Fruit fly (Drosophila melanogaster): ENCODE measurements around the gene vap.

vap gene

DNA sequence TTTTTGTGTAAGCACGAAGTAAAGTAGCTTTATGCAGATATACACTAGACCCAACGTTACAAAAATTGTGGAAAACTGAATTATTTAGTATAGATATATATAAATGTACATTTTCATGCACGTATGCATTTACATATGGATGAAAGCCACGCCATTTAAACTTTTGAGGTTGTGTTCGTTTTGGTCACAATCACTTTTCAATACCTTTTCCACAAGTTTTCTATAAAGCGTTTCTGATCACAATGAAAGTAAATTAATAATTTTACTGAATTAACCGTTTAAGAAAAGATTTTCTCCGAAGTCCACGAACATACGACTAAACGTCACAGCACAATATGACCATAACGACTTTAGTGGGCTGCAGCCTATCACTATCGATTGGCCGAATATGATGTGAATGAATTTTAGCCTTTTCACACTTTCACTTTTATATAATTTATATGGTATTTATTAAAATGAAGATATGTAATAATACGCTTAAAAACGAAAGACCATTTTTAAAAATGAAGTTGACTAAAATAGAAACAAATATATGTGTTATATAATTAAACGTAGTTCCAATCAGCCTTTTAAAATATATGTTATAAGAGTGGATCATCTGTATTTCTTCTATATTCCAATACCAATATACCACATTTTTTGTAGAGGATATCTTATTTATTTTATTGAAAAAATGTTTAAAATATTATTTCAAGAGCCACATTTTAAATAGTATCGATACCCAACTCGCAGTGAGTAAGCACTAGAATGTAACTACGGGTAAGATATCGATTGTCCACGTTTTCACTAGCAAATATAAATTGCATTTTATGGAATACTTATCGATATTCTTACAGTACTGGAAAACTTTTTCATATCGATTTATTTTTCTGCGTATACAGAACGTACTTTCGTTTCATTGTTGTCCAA lies 13.7 kb downstream of the vap start, which contains the start of the genes CG46312, eIF5 and exd (continued):
- TF ChIP-seq Trl (optimal IDR thresholded peaks at IDR 0.05), result no peak
- no peak for TF ChIP-seq Trl (GFP tag; optimal IDR thresholded peaks at IDR 0.05)
- 0 out of 3 replicates have a peak, but pooled peaks have one; percentile 60 for TF ChIP-seq Doc3 (GFP tag; IDR thresholded peaks at IDR 0.05; ENCODE audit: partially characterized antibody)
- no peak for TF ChIP-seq h (optimal IDR thresholded peaks at IDR 0.05)
- peak; percentile 77 for TF ChIP-seq CG14860 (GFP tag; IDR thresholded peaks at IDR 0.05; ENCODE audit: partially characterized antibody)
- no peak for TF ChIP-seq bsh (GFP tag; optimal IDR thresholded peaks at IDR 0.05)
- TF ChIP-seq Poxn (GFP tag; IDR thresholded peaks at IDR 0.05), result no peak
- TF ChIP-seq Meics (GFP tag; optimal IDR thresholded peaks at IDR 0.05), result no peak
- TF ChIP-seq Atf3 (GFP tag; optimal IDR thresholded peaks at IDR 0.05), result no peak
- TF ChIP-seq luna (GFP tag; optimal IDR thresholded peaks at IDR 0.05), result no peak
- TF ChIP-seq nerfin-2 (GFP tag; IDR thresholded peaks at IDR 0.05; ENCODE audit: partially characterized antibody), result peak; percentile 86
- no peak for TF ChIP-seq CG2199 (GFP tag; IDR thresholded peaks at IDR 0.05)
- no peak for TF ChIP-seq pb (GFP tag; optimal IDR thresholded peaks at IDR 0.05)
- TF ChIP-seq Hr78 (GFP tag; optimal IDR thresholded peaks at IDR 0.05), result no peak
- TF ChIP-seq toy (GFP tag; IDR thresholded peaks at IDR 0.05), result no peak
- peak; percentile 53 for TF ChIP-seq CG12391 (tag; optimal IDR thresholded peaks at IDR 0.05)
- TF ChIP-seq NK7.1 (GFP tag; optimal IDR thresholded peaks at IDR 0.05), result no peak
- peak; percentile 96 for TF ChIP-seq CG30020 (tag; optimal IDR thresholded peaks at IDR 0.05)
- no peak for TF ChIP-seq CG32767 (GFP tag; IDR thresholded peaks at IDR 0.05)
- peak; percentile 76 for TF ChIP-seq CG34224 (GFP tag; IDR thresholded peaks at IDR 0.05; ENCODE audit: partially characterized antibody)
- TF ChIP-seq Abd-B (GFP tag; optimal IDR thresholded peaks at IDR 0.05), result no peak
- TF ChIP-seq bab2 (GFP tag; optimal IDR thresholded peaks at IDR 0.05), result no peak
- no peak for TF ChIP-seq prd (optimal IDR thresholded peaks at IDR 0.05)
- TF ChIP-seq prd (GFP tag; IDR thresholded peaks at IDR 0.05), result no peak
- no peak for TF ChIP-seq Dad (GFP tag; optimal IDR thresholded peaks at IDR 0.05)
- TF ChIP-seq CTCF (GFP tag; optimal IDR thresholded peaks at IDR 0.05), result no peak
- TF ChIP-seq CG13424 (tag; optimal IDR thresholded peaks at IDR 0.05), result peak; percentile 16
- TF ChIP-seq CG2116 (GFP tag; optimal IDR thresholded peaks at IDR 0.05), result peak; percentile 40
- peak; percentile 45 for TF ChIP-seq CG9797 (GFP tag; optimal IDR thresholded peaks at IDR 0.05)
- TF ChIP-seq CG17361 (GFP tag; IDR thresholded peaks at IDR 0.05), result peak; percentile 75; the same call in 2 of the 3 replicates
- no peak for TF ChIP-seq Side (GFP tag; optimal IDR thresholded peaks at IDR 0.05)
- no peak for TF ChIP-seq CG11695 (GFP tag; IDR thresholded peaks at IDR 0.05)
- peak in 1 of 2 experiments; percentile 21 for TF ChIP-seq Dfd (GFP tag; optimal IDR thresholded peaks at IDR 0.05)
- no peak for TF ChIP-seq CG7987 (GFP tag; optimal IDR thresholded peaks at IDR 0.05)
- TF ChIP-seq ttk (GFP tag; IDR thresholded peaks at IDR 0.05), result no peak
- TF ChIP-seq CG42726 (GFP tag; IDR thresholded peaks at IDR 0.05; ENCODE audit: partially characterized antibody), result peak; percentile 39; the same call in 1 of the 2 replicates
- peak; percentile 82 for TF ChIP-seq Dref (GFP tag; IDR thresholded peaks at IDR 0.05)
- no peak for TF ChIP-seq CG11398 (GFP tag; optimal IDR thresholded peaks at IDR 0.05)
- TF ChIP-seq abd-A (tag; optimal IDR thresholded peaks at IDR 0.05), result no peak
- TF ChIP-seq dati (GFP tag; IDR thresholded peaks at IDR 0.05), result no peak
- TF ChIP-seq CG2678 (tag; optimal IDR thresholded peaks at IDR 0.05), result no peak
- no peak for TF ChIP-seq CG7839 (tag; optimal IDR thresholded peaks at IDR 0.05)
- no peak for TF ChIP-seq CG16863 (GFP tag; optimal IDR thresholded peaks at IDR 0.05)
- no peak for TF ChIP-seq ci (GFP tag; IDR thresholded peaks at IDR 0.05)
- no peak for TF ChIP-seq CG10366 (GFP tag; IDR thresholded peaks at IDR 0.05)
- no peak for TF ChIP-seq fd96Cb (tag; optimal IDR thresholded peaks at IDR 0.05)
- TF ChIP-seq C15 (GFP tag; IDR thresholded peaks at IDR 0.05), result no peak
- no peak for TF ChIP-seq CG8281 (tag; optimal IDR thresholded peaks at IDR 0.05)
- TF ChIP-seq twi (tag; optimal IDR thresholded peaks at IDR 0.05), result no peak
- no peak for TF ChIP-seq CG4617 (GFP tag; optimal IDR thresholded peaks at IDR 0.05; ENCODE audit: borderline replicate concordance)

All from whole organism, embryonic.